Fruit fly (Drosophila melanogaster) whole organism, pupa: ENCODE data around the gene drl.
A peak's percentile ranks its signal among the peaks of the same experiment; 100 is the strongest.

Source experiments
- CG12605 ChIP-seq: fragments of 200-800 bp; sonication (Bioruptor generic); IDR thresholded peaks from 2 replicates; pipeline ENCODE4 v1.3.6; 2022; ENCODE audit warnings: missing biosample characterization, missing genetic modification characterization
- CG13204 ChIP-seq: fragments of 200-800 bp; sonication (Bioruptor generic); optimal IDR thresholded peaks from 2 replicates; lab custom pipeline; 2018; ENCODE audit warnings: missing biosample characterization, mild to moderate bottlenecking, missing genetic modification characterization, moderate library complexity
- CG8159 ChIP-seq: fragments of 200-800 bp; sonication (Bioruptor generic); optimal IDR thresholded peaks from 3 replicates; lab custom pipeline; 2018; ENCODE audit warnings: missing biosample characterization, mild to moderate bottlenecking, missing genetic modification characterization, moderate library complexity
- EcR ChIP-seq: fragments of 200-800 bp; sonication (Bioruptor generic); optimal IDR thresholded peaks from 3 replicates; lab custom pipeline; 2019; ENCODE audit warnings: missing biosample characterization, missing genetic modification characterization, mild to moderate bottlenecking, moderate library complexity, missing genetic modification reagents
- Snoo ChIP-seq: fragments of 200-800 bp; sonication (Bioruptor generic); optimal IDR thresholded peaks from 3 replicates; lab custom pipeline; 2017; ENCODE audit warnings: missing biosample characterization, mild to moderate bottlenecking, missing genetic modification characterization, inconsistent platforms

dm6 chr2L:19201841-19202240 lies 11.7 kb downstream of the drl start:
- TF ChIP-seq Snoo (tag; lab: Kevin White, UChicago) (peak; percentile 30), CG12605 (GFP tag; lab: Robert Waterston, UW) (peak; percentile 60), CG13204 (GFP tag; lab: Kevin White, UChicago) (no peak), EcR (GFP tag; lab: Kevin White, UChicago) (no peak), CG8159 (tag; lab: Kevin White, UChicago) (peak; percentile 67)
